Fruit fly (Drosophila melanogaster): ENCODE results near the gene CG10274.

The CG10274 gene

DNA sequence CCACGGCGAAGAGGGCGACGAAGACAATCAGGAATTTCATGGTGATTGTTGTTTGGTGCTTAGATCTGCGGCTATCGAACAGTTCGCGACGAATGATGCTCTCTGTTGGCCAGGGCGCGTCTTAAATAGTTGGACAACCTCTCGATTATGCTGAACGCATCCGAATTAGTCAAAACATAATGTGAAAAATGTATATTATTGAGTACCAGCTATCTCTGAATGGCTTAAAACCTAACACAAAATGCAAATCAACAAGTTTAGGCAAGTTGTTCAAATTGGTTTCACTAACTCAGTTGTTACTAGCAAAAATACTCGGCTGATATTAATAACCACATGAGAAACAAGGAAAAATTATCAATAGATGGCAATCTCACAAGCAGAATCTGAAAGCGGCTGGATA lies 46.5 kb downstream of the CG10274 start, which contains the start of gene Lcp65Ag1:
Gene Lcp65Ag1 (minus strand): TSS at position 101 of the 400 bp plus-strand sequence.
- TF ChIP-seq CG15710 (tag; optimal IDR thresholded peaks at IDR 0.05) (no peak), CG13204 (GFP tag; optimal IDR thresholded peaks at IDR 0.05) (no peak), CG17806 (tag; optimal IDR thresholded peaks at IDR 0.05) (no peak), Ets98B (GFP tag; IDR thresholded peaks at IDR 0.05) (no peak), EcR (GFP tag; optimal IDR thresholded peaks at IDR 0.05) (no peak), CG8301 (tag; optimal IDR thresholded peaks at IDR 0.05) (no peak), fd96Ca (GFP tag; IDR thresholded peaks at IDR 0.05) (no peak), CG32121 (GFP tag; IDR thresholded peaks at IDR 0.05) (no peak), CG14655 (GFP tag; optimal IDR thresholded peaks at IDR 0.05) (no peak), CG4496 (GFP tag; IDR thresholded peaks at IDR 0.05) (no peak), gl (tag; optimal IDR thresholded peaks at IDR 0.05) (no peak), CG8159 (tag; optimal IDR thresholded peaks at IDR 0.05) (no peak), CG12605 (GFP tag; IDR thresholded peaks at IDR 0.05) (no peak), CG9948 (tag; optimal IDR thresholded peaks at IDR 0.05) (no peak), CG10348 (GFP tag; IDR thresholded peaks at IDR 0.05) (no peak), Pif1B (GFP tag; optimal IDR thresholded peaks at IDR 0.05) (no peak), rn (GFP tag; IDR thresholded peaks at IDR 0.05) (no peak), CG34367 (tag; optimal IDR thresholded peaks at IDR 0.05) (no peak)

DNA sequence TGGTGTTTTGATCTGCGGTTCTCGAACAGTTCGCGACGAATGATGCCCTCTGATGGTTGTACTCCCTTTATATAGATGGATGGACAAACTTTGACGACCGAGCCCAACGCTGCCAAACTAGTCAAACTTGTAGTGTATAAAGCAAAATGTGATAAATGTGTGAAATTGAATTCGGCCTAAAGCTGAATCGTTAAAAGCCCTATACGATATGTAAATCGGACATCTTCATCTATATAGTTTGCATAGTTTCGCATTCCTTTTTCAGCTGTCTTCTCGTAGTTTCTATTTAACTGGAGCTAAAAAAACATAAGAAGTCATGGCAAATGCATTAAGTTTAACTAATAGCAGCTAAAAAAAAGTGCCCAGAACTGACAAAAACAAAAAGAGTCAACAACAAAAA lies 48.1 kb downstream of the CG10274 start, which contains the start of gene Lcp65Ag2:
Gene Lcp65Ag2 (minus strand): TSS at position 48 of the 400 bp plus-strand sequence.
- TF ChIP-seq Pif1B (GFP tag; optimal IDR thresholded peaks at IDR 0.05) (no peak), rn (GFP tag; IDR thresholded peaks at IDR 0.05) (no peak)

DNA sequence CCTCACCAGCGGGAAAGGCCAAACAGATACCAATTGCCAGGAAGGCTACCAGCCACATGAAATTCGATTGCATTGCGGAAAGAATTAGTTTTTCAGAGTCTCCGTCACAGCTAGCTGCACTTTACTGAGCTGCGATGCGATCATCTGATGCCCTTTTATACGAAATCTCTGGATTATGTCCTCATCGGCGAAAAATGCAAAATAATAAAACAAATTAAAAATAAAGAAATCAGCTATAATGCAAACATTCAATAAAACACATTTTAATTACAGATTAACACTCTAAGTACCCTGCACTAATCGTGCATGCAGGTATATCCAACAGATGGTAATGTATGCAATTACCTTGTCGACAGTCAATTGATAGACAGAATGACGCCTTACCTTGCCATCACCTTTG lies 49.6 kb downstream of the CG10274 start, which contains the start of gene Cpr65Au:
Gene Cpr65Au (minus strand): TSS at position 101 of the 400 bp plus-strand sequence.
- TF ChIP-seq fd96Ca (GFP tag; IDR thresholded peaks at IDR 0.05) (no peak), rn (GFP tag; IDR thresholded peaks at IDR 0.05) (0 out of 2 replicates have a peak, but pooled peaks have one; percentile 9)

DNA sequence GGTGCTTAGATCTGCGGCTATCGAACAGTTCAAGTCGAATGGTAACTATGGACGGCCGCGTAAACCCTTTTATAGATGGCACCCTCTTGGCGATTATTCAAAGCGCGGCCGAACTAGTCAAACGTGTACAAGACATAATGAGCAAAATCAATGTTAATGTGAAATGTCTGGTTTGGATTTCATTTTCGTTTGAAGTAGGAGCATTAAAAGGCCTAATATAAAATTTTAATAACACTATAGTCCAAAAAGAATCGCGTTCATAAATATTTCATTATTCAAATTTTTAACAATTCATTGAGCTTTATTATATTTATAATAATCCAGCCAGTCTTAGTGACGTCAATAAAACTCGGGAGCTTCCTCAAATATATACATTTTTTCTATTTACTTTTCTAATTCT lies 50.7 kb downstream of the CG10274 start, which contains the start of gene Lcp65Ag3:
Gene Lcp65Ag3 (minus strand): TSS at position 46 of the 400 bp plus-strand sequence.
- TF ChIP-seq CG8159 (tag; optimal IDR thresholded peaks at IDR 0.05), result no peak
- TF ChIP-seq CG13204 (GFP tag; optimal IDR thresholded peaks at IDR 0.05), result no peak
- TF ChIP-seq CG4496 (GFP tag; IDR thresholded peaks at IDR 0.05), result no peak
- TF ChIP-seq CG12605 (GFP tag; IDR thresholded peaks at IDR 0.05), result no peak
- no peak for TF ChIP-seq CG17806 (tag; optimal IDR thresholded peaks at IDR 0.05)
- TF ChIP-seq CG9948 (tag; optimal IDR thresholded peaks at IDR 0.05), result no peak
- TF ChIP-seq CG14655 (GFP tag; optimal IDR thresholded peaks at IDR 0.05), result no peak
- no peak for TF ChIP-seq Pif1B (GFP tag; optimal IDR thresholded peaks at IDR 0.05)
- TF ChIP-seq Snoo (tag; optimal IDR thresholded peaks at IDR 0.05), result no peak
- TF ChIP-seq CG8301 (tag; optimal IDR thresholded peaks at IDR 0.05), result no peak
- no peak for TF ChIP-seq CG15710 (tag; optimal IDR thresholded peaks at IDR 0.05)
- no peak for TF ChIP-seq D1 (tag; optimal IDR thresholded peaks at IDR 0.05)
- TF ChIP-seq fd96Ca (GFP tag; IDR thresholded peaks at IDR 0.05), result no peak
- no peak for TF ChIP-seq gl (tag; optimal IDR thresholded peaks at IDR 0.05)

DNA sequence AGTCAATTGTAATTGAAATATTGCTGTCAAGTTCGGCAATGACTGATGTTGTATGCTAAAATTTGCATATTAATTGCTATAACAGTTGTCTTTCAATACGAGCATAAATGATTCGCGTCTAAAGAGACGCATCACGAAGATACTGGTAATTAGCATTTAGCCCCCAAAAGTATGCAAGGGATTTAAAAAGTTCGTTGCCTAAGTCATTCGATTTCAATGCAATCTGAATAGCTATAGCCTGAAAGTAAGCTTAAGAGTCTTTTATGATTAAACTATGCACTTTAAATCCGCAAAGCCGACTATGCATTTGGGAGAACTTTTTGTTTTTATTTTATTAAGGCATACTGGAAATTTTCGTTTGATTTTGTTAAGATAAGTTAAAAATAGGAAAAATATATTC lies 52.0 kb downstream of the CG10274 start:
- TF ChIP-seq gl (tag; optimal IDR thresholded peaks at IDR 0.05), result no peak
- TF ChIP-seq D1 (tag; optimal IDR thresholded peaks at IDR 0.05), result peak; percentile 20
